Worm (Caenorhabditis elegans) whole organism, late embryonic: Measurements from ENCODE around the gene C38C6.3.

Experiments used
- F13H6.1 ChIP-seq: sonication (generic microtip); optimal IDR thresholded peaks from 2 replicates; lab custom pipeline; 2016; ENCODE audit warnings: missing genetic modification characterization, missing compliant biosample characterization
- dve-1 ChIP-seq: sonication (generic microtip); optimal IDR thresholded peaks from 2 replicates; lab custom pipeline; 2017; ENCODE audit warnings: antibody characterized with exemption, mild to moderate bottlenecking, missing genetic modification characterization, missing compliant biosample characterization
- elt-2 ChIP-seq: sonication (generic microtip); optimal IDR thresholded peaks from 2 replicates; lab custom pipeline; 2016; ENCODE audit warnings: missing genetic modification reagents, missing genetic modification characterization, missing compliant biosample characterization
- pha-2 ChIP-seq: sonication (generic microtip); optimal IDR thresholded peaks from 2 replicates; lab custom pipeline; 2017; ENCODE audit warnings: mild to moderate bottlenecking, missing genetic modification characterization, missing compliant biosample characterization
- pha-4 ChIP-seq: fragments of 150-350 bp; optimal IDR thresholded peaks from 2 replicates; lab custom pipeline; 2018; ENCODE audit warnings: missing biosample characterization, missing genetic modification reagents, missing genetic modification characterization

- TF ChIP-seq pha-2 (no peak), elt-2 (tag; lab: Kevin White, UChicago) (no peak), F13H6.1 (tag; lab: Kevin White, UChicago) (no peak), dve-1 (tag; lab: Kevin White, UChicago) (no peak), pha-4 (no peak)
Measured at ce11 chrII:14600852-14601313, 32.0 kb upstream of the C38C6.3 start, which contains the start of gene tps-2.
